Worm (Caenorhabditis elegans) whole organism, L4/young adult: Measurements from ENCODE around the gene srh-113.

Source experiments
- W03F9.2 ChIP-seq: fragments of 150-350 bp; optimal IDR thresholded peaks from 2 replicates; lab custom pipeline; 2014; ENCODE audit warnings: missing biosample characterization, missing genetic modification characterization
- dao-5 ChIP-seq: sonication (generic microtip); optimal IDR thresholded peaks from 2 replicates; lab custom pipeline; 2016; ENCODE audit warnings: missing genotype, missing genetic modification characterization, moderate library complexity, missing compliant biosample characterization
- him-1 ChIP-seq: sonication (generic microtip); optimal IDR thresholded peaks from 2 replicates; lab custom pipeline; 2016; ENCODE audit warnings: missing genotype, missing genetic modification reagents, missing genetic modification characterization, missing compliant biosample characterization

srh-113 gene

ce11 chrV:17208045-17208444, 4.8 kb upstream of the srh-113 start, which contains the start of gene Y68A4A.13:
Y68A4A.13 (minus strand) TSS chrV:17208145.
- no peak for TF ChIP-seq dao-5 (tag; lab: Kevin White, UChicago)
- TF ChIP-seq him-1: no peak
- no peak for TF ChIP-seq W03F9.2 (tag; lab: Kevin White, UChicago)

ce11 chrV:17211989-17212731, 683 bp upstream of the srh-113 start, which contains the start of gene srh-236:
srh-236 (minus strand) TSS chrV:17212039.
- TF ChIP-seq him-1 (no peak), dao-5 (tag; lab: Kevin White, UChicago) (no peak), W03F9.2 (tag; lab: Kevin White, UChicago) (no peak)

- TF ChIP-seq dao-5 (tag; lab: Kevin White, UChicago) (no peak), W03F9.2 (tag; lab: Kevin White, UChicago) (no peak), him-1 (no peak)
Measured at ce11 chrV:17215602-17216001, 2.8 kb downstream of the srh-113 start.

ce11 chrV:17217690-17218089, 4.8 kb downstream of the srh-113 start, which contains the start of gene srbc-62:
srbc-62 (plus strand) TSS chrV:17217990.
- TF ChIP-seq dao-5 (tag; lab: Kevin White, UChicago): no peak
- no peak for TF ChIP-seq W03F9.2 (tag; lab: Kevin White, UChicago)
- TF ChIP-seq him-1: no peak

- TF ChIP-seq dao-5 (tag; lab: Kevin White, UChicago) (no peak), him-1 (no peak), W03F9.2 (tag; lab: Kevin White, UChicago) (no peak)
Measured at ce11 chrV:17220345-17220744, 7.5 kb downstream of the srh-113 start, which contains the start of gene srh-109. srh-109 (minus strand) TSS chrV:17220445.

- TF ChIP-seq dao-5 (tag; lab: Kevin White, UChicago) (no peak), W03F9.2 (tag; lab: Kevin White, UChicago) (no peak), him-1 (no peak)
Measured at ce11 chrV:17223305-17223704, 10.5 kb downstream of the srh-113 start, which contains the start of gene srh-252. srh-252 (minus strand) TSS chrV:17223405.

ce11 chrV:17225389-17225788, 12.5 kb downstream of the srh-113 start, which contains the start of gene scl-25:
scl-25 (plus strand) TSS chrV:17225689.
- TF ChIP-seq him-1: no peak
- no peak for TF ChIP-seq dao-5 (tag; lab: Kevin White, UChicago)
- no peak for TF ChIP-seq W03F9.2 (tag; lab: Kevin White, UChicago)

- TF ChIP-seq dao-5 (tag; lab: Kevin White, UChicago) (no peak), W03F9.2 (tag; lab: Kevin White, UChicago) (no peak), him-1 (no peak)
Measured at ce11 chrV:17226119-17226518, 13.3 kb downstream of the srh-113 start, which contains the start of gene srh-112. srh-112 (minus strand) TSS chrV:17226219.

- TF ChIP-seq dao-5 (tag; lab: Kevin White, UChicago): no peak
Measured at ce11 chrV:17232403-17232802, 19.6 kb downstream of the srh-113 start.

ce11 chrV:17236345-17236744, 23.5 kb downstream of the srh-113 start, which contains the start of gene T19C9.10:
T19C9.10 (plus strand) TSS chrV:17236592.
- TF ChIP-seq dao-5 (tag; lab: Kevin White, UChicago) (no peak), him-1 (no peak), W03F9.2 (tag; lab: Kevin White, UChicago) (no peak)

ce11 chrV:17238799-17239198, 26.0 kb downstream of the srh-113 start, which contains the start of gene T19C9.8:
T19C9.8 (plus strand) TSS chrV:17239097.
- TF ChIP-seq him-1: no peak
- TF ChIP-seq W03F9.2 (tag; lab: Kevin White, UChicago): no peak
- TF ChIP-seq dao-5 (tag; lab: Kevin White, UChicago): no peak

- TF ChIP-seq W03F9.2 (tag; lab: Kevin White, UChicago): no peak
- no peak for TF ChIP-seq dao-5 (tag; lab: Kevin White, UChicago)
- TF ChIP-seq him-1: no peak
Measured at ce11 chrV:17240579-17241277, 27.9 kb downstream of the srh-113 start.

- TF ChIP-seq W03F9.2 (tag; lab: Kevin White, UChicago) (no peak), him-1 (no peak), dao-5 (tag; lab: Kevin White, UChicago) (no peak)
Measured at ce11 chrV:17241278-17241661, 28.4 kb downstream of the srh-113 start.

- TF ChIP-seq him-1 (no peak), dao-5 (tag; lab: Kevin White, UChicago) (no peak), W03F9.2 (tag; lab: Kevin White, UChicago) (no peak)
Measured at ce11 chrV:17242552-17242951, 29.7 kb downstream of the srh-113 start, which contains the start of gene Y68A4B.3. Y68A4B.3 (minus strand) TSS chrV:17242652.
